Worm (Caenorhabditis elegans) whole organism, midembryonic: Measurements from ENCODE around the gene ptp-5.2.

Experiments used
- T22C8.4 ChIP-seq: fragments of 200-800 bp; sonication (Bioruptor generic); IDR thresholded peaks from 2 replicates; pipeline ENCODE4 v1.3.6; 2022; ENCODE audit warnings: missing genetic modification characterization, missing compliant biosample characterization
- cog-1 ChIP-seq: sonication (generic microtip); optimal IDR thresholded peaks from 2 replicates; lab custom pipeline; 2016; ENCODE audit warnings: missing genetic modification characterization, missing compliant biosample characterization
- flt-1 ChIP-seq: fragments of 200-800 bp; sonication (Bioruptor generic); IDR thresholded peaks from 2 replicates; pipeline ENCODE4 v1.3.6; 2022; ENCODE audit warnings: missing genetic modification characterization, missing compliant biosample characterization
- klf-2 ChIP-seq: fragments of 200-800 bp; sonication (Bioruptor generic); conservative IDR thresholded peaks from 2 replicates; pipeline ENCODE4 v1.3.6; 2022; ENCODE audit warnings: missing genetic modification reagents, missing genetic modification characterization, missing compliant biosample characterization
- med-1 ChIP-seq: sonication (generic microtip); optimal IDR thresholded peaks from 2 replicates; lab custom pipeline; 2017; ENCODE audit warnings: missing genetic modification characterization, mild to moderate bottlenecking, missing compliant biosample characterization, antibody characterized with exemption, missing genetic modification reagents; ENCODE audit not compliant: insufficient read depth
- ref-1 ChIP-seq: fragments of 200-800 bp; sonication (Bioruptor generic); conservative IDR thresholded peaks from 2 replicates; pipeline ENCODE4 v1.3.6; 2022; ENCODE audit warnings: missing genetic modification reagents, missing genetic modification characterization, missing compliant biosample characterization
- tab-1 ChIP-seq: fragments of 200-800 bp; sonication (Bioruptor generic); IDR thresholded peaks from 2 replicates; pipeline ENCODE4 v1.3.6; 2022; ENCODE audit warnings: missing genetic modification characterization, missing compliant biosample characterization
- ztf-23 ChIP-seq: fragments of 200-800 bp; sonication (Bioruptor generic); IDR thresholded peaks from 2 replicates; pipeline ENCODE4 v1.3.6; 2022; ENCODE audit warnings: missing genetic modification reagents, missing genetic modification characterization, missing compliant biosample characterization
- ztf-29 ChIP-seq: fragments of 200-800 bp; sonication (Bioruptor generic); IDR thresholded peaks from 2 replicates; pipeline ENCODE4 v1.3.6; 2022; ENCODE audit warnings: missing genetic modification reagents, missing genetic modification characterization, missing compliant biosample characterization

The ptp-5.2 gene

DNA sequence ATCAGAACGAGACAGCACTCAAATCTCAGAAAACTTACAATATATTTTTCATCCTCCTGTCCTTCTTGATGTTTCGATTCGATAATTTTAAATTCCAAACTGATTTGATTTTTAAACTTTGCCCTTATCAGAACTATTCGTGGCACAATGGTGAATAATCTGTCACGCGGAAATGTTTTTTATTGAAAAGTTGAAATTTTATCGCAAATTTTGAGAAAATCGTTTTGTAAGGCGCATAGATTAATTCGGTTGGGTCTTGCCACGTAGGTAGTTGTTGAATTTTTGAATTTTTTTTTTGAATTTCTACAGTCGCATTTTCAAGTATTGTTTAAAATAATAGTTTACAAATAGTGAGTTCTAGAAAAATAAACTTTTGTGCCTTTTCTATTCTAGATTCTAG lies at the start of gene ptp-5.2:
ptp-5.2 (minus strand) TSS at position 101 of the 400 bp plus-strand sequence.
- TF ChIP-seq cog-1 (tag; lab: Kevin White, UChicago), result no peak
- no peak for TF ChIP-seq klf-2 (GFP tag; lab: Robert Waterston, UW)
- no peak for TF ChIP-seq ref-1 (GFP tag; lab: Robert Waterston, UW)
- TF ChIP-seq flt-1 (GFP tag; lab: Robert Waterston, UW), result no peak
- TF ChIP-seq med-1 (GFP tag; lab: Kevin White, UChicago), result no peak
- no peak for TF ChIP-seq ztf-29 (GFP tag; lab: Robert Waterston, UW)
- no peak for TF ChIP-seq ztf-23 (GFP tag; lab: Robert Waterston, UW)

DNA sequence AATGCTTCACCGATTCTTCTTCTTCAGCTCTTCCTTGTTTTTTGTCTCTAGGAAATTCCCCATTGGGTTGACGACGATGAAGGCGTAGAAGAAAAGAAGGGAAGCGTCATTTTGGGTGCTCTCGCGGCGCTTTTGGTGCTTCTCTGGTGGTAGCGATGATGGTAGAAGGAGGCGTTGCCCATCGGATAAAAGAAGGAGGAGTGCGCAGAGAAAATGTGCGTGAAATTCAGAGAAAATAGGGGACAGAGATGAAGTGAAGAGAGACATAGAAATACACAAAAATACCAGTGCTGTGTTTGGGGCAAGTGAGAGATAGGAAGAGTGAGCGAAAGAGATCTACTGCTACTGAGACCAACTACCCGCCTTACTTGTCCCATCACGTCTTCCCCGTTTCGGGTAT lies 46.2 kb upstream of the ptp-5.2 start, which contains the start of gene oig-5:
oig-5 (plus strand) TSS at position 301 of the 400 bp plus-strand sequence.
- no peak for TF ChIP-seq cog-1 (tag; lab: Kevin White, UChicago)

DNA sequence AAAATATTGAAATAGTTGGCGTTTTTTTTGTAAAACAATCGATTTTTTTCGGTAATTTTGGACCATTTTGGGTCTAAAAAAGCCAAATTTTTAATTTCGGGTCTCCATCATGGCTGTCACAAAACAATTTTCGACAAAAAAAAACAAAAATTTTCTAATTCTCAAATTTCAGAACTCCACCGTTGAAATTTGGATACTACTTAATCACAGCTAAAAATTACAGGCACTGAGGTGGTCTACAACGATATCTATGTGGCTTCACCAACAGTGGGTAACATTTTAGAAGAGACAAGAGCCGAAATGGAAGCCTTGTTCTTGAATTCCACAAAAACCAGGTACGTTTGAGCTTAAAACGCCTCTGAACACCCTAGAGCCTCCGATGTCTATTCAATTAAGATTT lies 41.6 kb upstream of the ptp-5.2 start, which contains the start of gene Y57G11C.1142:
Y57G11C.1142 (plus strand) TSS at position 301 of the 400 bp plus-strand sequence.
- TF ChIP-seq T22C8.4 (GFP tag; lab: Robert Waterston, UW), result no peak
- no peak for TF ChIP-seq cog-1 (tag; lab: Kevin White, UChicago)
- TF ChIP-seq flt-1 (GFP tag; lab: Robert Waterston, UW), result no peak
- TF ChIP-seq ztf-29 (GFP tag; lab: Robert Waterston, UW), result no peak
- TF ChIP-seq tab-1 (GFP tag; lab: Robert Waterston, UW), result no peak
- TF ChIP-seq ztf-23 (GFP tag; lab: Robert Waterston, UW), result no peak

DNA sequence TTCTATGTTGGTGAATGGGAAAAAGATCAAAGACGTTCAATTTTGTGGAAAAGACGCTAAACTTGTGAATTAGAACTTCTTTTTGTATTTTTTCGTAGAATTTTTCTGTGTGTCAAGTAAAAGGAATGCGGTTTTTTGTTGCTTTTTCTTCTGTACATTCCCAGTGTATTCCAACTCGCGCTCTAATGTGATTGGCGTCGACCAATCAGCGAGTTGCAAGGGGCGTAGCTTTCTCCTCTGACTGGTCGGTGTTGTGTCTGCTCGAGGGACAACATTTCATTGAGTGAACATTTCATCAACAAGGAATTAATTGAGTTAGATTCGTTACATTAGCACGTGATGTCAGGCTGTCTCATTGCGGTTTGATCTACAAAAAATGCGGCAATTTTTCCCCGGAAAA lies 40.2 kb upstream of the ptp-5.2 start:
- TF ChIP-seq cog-1 (tag; lab: Kevin White, UChicago), result no peak
- no peak for TF ChIP-seq flt-1 (GFP tag; lab: Robert Waterston, UW)
- TF ChIP-seq tab-1 (GFP tag; lab: Robert Waterston, UW), result no peak

DNA sequence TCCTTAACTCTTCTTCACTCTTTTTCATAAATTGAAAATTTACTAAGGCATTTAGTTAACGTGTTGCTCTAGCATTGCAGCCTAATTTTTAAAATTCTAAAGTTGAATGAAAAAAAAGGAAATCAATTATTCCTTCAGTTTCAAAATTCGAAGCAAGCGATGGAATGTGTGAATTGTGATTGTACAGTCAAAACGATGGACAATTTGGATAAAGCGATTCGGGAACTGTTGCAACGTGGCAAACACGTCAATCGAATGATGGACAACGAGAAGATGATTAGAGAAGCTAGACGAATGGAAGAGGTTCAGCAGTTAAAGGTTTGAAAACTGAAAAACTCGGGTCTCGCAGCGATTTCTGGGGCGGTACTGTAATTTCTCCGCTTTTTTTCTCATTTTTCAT lies 38.4 kb upstream of the ptp-5.2 start, which contains the start of gene Y57G11C.14:
Y57G11C.14 (plus strand) TSS at position 126 of the 400 bp plus-strand sequence.
- TF ChIP-seq ztf-29 (GFP tag; lab: Robert Waterston, UW) (no peak), klf-2 (GFP tag; lab: Robert Waterston, UW) (no peak), ref-1 (GFP tag; lab: Robert Waterston, UW) (no peak), ztf-23 (GFP tag; lab: Robert Waterston, UW) (no peak), flt-1 (GFP tag; lab: Robert Waterston, UW) (no peak), cog-1 (tag; lab: Kevin White, UChicago) (no peak)

DNA sequence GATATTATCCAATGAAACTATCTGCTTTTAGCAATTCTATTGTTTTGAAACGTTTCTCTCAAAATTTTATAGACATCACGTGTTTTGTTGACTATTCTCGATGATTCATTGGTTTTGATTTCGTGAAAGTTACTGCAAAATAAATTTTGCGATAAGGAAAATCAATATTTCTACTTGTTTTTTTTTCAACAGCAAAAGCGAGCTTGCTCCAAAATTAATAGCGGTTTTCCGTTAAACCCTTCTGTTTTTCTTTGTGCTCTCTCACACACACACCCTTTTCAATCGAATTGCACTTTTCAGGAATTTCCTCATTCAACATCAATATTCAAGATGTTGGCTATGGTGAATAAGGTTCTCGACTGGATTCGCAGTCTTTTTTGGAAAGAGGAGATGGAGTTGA lies 37.1 kb upstream of the ptp-5.2 start, which contains the start of gene arl-8:
arl-8 (plus strand) TSS at position 301 of the 400 bp plus-strand sequence.
- TF ChIP-seq ztf-29 (GFP tag; lab: Robert Waterston, UW), result no peak
- TF ChIP-seq flt-1 (GFP tag; lab: Robert Waterston, UW), result no peak
- no peak for TF ChIP-seq ztf-23 (GFP tag; lab: Robert Waterston, UW)
- TF ChIP-seq klf-2 (GFP tag; lab: Robert Waterston, UW), result no peak
- no peak for TF ChIP-seq ref-1 (GFP tag; lab: Robert Waterston, UW)
- no peak for TF ChIP-seq T22C8.4 (GFP tag; lab: Robert Waterston, UW)
- TF ChIP-seq med-1 (GFP tag; lab: Kevin White, UChicago), result no peak
- TF ChIP-seq tab-1 (GFP tag; lab: Robert Waterston, UW), result no peak
- no peak for TF ChIP-seq cog-1 (tag; lab: Kevin White, UChicago)

DNA sequence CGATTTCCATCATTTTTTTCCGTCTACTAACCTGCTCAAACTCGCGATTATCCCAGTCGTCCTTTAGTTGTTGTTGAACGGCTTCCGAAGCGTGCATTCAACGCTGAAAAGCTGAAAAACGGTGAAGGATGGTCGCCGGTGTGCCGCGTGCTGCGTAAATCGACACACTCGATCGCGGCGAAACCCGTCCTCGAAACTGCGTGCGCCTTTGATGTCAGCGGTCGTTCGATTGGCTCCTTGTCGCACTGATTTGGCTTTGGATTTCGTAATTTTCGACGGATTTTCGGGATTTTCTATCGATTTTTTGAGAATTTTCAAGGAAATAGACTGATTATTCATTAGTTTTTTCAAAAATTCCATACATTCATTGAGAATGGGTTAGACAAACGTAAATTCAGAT lies 36.6 kb upstream of the ptp-5.2 start, which contains the start of the genes Y57G11C.1147 and nuo-3:
Y57G11C.1147 (minus strand) TSS at position 161 of the 400 bp plus-strand sequence.
nuo-3 (minus strand) TSS at position 191 of the 400 bp plus-strand sequence.
- TF ChIP-seq ref-1 (GFP tag; lab: Robert Waterston, UW), result no peak
- TF ChIP-seq flt-1 (GFP tag; lab: Robert Waterston, UW), result no peak
- no peak for TF ChIP-seq tab-1 (GFP tag; lab: Robert Waterston, UW)
- no peak for TF ChIP-seq med-1 (GFP tag; lab: Kevin White, UChicago)
- TF ChIP-seq cog-1 (tag; lab: Kevin White, UChicago), result no peak
- TF ChIP-seq T22C8.4 (GFP tag; lab: Robert Waterston, UW), result no peak
- no peak for TF ChIP-seq ztf-23 (GFP tag; lab: Robert Waterston, UW)
- no peak for TF ChIP-seq klf-2 (GFP tag; lab: Robert Waterston, UW)
- TF ChIP-seq ztf-29 (GFP tag; lab: Robert Waterston, UW), result no peak

DNA sequence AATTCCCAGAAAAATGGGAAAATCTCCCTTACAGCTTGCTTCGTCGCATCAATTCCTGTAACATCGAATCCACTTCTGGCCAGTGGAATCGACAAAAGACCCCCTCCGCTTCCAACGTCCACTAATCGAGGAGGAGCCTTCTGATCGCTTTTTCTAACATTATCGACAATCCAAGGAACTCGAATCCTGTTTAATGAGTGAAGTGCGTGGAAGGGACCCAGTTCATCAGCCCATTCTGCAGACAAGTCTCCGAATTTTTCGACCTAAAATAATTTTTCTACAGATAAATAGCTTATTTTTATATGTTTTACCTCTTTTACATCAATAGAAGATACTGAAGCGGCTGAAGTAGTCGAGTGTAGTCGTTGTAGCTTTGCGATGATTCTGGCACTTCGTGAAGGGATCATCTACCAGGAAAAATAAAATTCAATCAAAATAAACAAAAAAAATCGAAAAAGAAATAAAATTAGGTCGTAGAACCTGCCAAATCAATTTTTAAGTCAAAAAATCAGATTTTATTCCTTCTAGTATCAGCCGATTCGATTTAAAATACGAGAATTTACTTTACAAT lies 35.3 kb upstream of the ptp-5.2 start, which contains the start of gene coq-3:
coq-3 (minus strand) TSS at position 407 of the 571 bp plus-strand sequence.
- no peak for TF ChIP-seq ztf-29 (GFP tag; lab: Robert Waterston, UW)
- no peak for TF ChIP-seq flt-1 (GFP tag; lab: Robert Waterston, UW)
- TF ChIP-seq cog-1 (tag; lab: Kevin White, UChicago), result no peak
- no peak for TF ChIP-seq med-1 (GFP tag; lab: Kevin White, UChicago)
- TF ChIP-seq ref-1 (GFP tag; lab: Robert Waterston, UW), result no peak
- TF ChIP-seq ztf-23 (GFP tag; lab: Robert Waterston, UW), result no peak
- no peak for TF ChIP-seq T22C8.4 (GFP tag; lab: Robert Waterston, UW)
- no peak for TF ChIP-seq klf-2 (GFP tag; lab: Robert Waterston, UW)
- TF ChIP-seq tab-1 (GFP tag; lab: Robert Waterston, UW), result no peak

DNA sequence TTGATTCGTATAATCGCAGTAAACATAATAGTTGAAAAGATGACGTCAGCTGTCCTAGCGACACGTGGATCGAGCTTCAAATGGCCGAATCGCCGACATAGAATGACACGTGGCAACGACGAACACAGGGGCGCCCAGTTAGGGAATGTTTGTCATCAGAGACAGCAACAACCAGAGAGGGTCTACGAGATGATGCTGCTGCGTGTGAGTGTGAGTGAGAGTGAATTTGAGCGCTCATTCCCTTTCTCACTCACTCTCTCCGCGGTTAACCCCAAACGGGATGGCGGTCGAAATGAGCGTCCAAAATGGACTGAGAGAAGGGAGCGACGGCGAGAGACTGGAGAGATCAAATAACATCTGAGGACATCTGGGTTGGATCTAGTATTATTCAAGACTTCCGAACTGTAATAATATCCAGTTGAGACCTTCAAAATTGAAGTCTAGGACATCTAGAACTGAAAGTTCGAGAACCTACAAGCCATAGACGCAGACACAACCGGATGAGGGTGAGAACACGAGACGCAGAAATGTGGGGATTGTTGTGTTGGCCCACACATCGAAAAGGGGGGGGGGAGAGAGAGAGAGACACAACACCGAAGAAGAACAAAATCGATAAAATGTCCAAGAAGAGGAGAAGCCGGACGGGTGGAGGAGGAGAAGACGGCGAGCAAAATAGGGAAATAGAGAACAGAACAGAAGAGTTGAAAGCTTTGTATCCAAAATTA lies 33.3 kb upstream of the ptp-5.2 start:
- no peak for TF ChIP-seq klf-2 (GFP tag; lab: Robert Waterston, UW)
- no peak for TF ChIP-seq tab-1 (GFP tag; lab: Robert Waterston, UW)
- TF ChIP-seq med-1 (GFP tag; lab: Kevin White, UChicago), result no peak
- peak; percentile 86 for TF ChIP-seq T22C8.4 (GFP tag; lab: Robert Waterston, UW)
- peak; percentile 78; the same call in 1 of the 2 replicates for TF ChIP-seq ztf-29 (GFP tag; lab: Robert Waterston, UW)
- TF ChIP-seq flt-1 (GFP tag; lab: Robert Waterston, UW), result no peak
- TF ChIP-seq ref-1 (GFP tag; lab: Robert Waterston, UW), result no peak
- TF ChIP-seq cog-1 (tag; lab: Kevin White, UChicago), result peak; percentile 54
- no peak for TF ChIP-seq ztf-23 (GFP tag; lab: Robert Waterston, UW)
